Fruit fly (Drosophila melanogaster) whole organism: ENCODE measurements around the gene Mst27D.

Source experiments
- CG8478 ChIP-seq: fragments of >200 bp; optimal IDR thresholded peaks from 2 replicates; lab custom pipeline; 2018; ENCODE audit warnings: inconsistent platforms
- Dll ChIP-seq: fragments of >200 bp; optimal IDR thresholded peaks from 2 replicates; lab custom pipeline; 2017
- EcR ChIP-seq, 2 experiments: fragments of >200 bp; optimal IDR thresholded peaks; 2 replicates each; lab custom pipeline; 2017; ENCODE audit warnings: missing biosample characterization in 2 of 2, missing genetic modification characterization in 2 of 2, missing genetic modification reagents in 2 of 2
- pan ChIP-seq: fragments of >200 bp; optimal IDR thresholded peaks from 2 replicates; lab custom pipeline; 2017
- psq ChIP-seq: fragments of >200 bp; optimal IDR thresholded peaks from 2 replicates; lab custom pipeline; 2017
- usp ChIP-seq: fragments of >200 bp; optimal IDR thresholded peaks from 2 replicates; lab custom pipeline; 2017; ENCODE audit warnings: missing biosample characterization, missing genetic modification characterization, mixed read lengths

Mst27D gene

DNA sequence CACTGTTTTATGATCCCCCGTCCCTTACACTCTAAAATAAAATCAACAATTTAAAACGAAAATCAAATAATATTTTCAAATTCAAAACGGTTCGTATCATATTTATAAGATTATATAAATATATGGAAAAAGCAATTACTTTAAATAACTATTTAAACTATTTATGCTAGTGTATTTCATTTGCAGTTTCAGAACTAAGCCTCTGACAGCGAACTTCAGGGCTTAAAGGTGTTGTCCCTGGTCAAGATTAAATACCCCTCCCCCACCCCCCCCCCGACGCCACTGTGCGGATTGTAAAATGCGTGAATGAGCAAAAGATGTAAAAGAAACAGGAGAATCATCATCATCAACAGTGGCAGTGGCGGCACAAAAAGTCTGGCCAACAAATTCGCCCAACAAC is 16.2 kb upstream of the Mst27D start:
- no peak for TF ChIP-seq usp (GFP tag; lab: Kevin White, UChicago)
- TF ChIP-seq pan (lab: Kevin White, UChicago), result no peak
- TF ChIP-seq Dll (lab: Kevin White, UChicago), result no peak
- TF ChIP-seq CG8478 (lab: Kevin White, UChicago), result no peak
- no peak for TF ChIP-seq psq
- no peak for TF ChIP-seq EcR (GFP tag; optimal IDR thresholded peaks at IDR 0.05; lab: Kevin White, UChicago)

DNA sequence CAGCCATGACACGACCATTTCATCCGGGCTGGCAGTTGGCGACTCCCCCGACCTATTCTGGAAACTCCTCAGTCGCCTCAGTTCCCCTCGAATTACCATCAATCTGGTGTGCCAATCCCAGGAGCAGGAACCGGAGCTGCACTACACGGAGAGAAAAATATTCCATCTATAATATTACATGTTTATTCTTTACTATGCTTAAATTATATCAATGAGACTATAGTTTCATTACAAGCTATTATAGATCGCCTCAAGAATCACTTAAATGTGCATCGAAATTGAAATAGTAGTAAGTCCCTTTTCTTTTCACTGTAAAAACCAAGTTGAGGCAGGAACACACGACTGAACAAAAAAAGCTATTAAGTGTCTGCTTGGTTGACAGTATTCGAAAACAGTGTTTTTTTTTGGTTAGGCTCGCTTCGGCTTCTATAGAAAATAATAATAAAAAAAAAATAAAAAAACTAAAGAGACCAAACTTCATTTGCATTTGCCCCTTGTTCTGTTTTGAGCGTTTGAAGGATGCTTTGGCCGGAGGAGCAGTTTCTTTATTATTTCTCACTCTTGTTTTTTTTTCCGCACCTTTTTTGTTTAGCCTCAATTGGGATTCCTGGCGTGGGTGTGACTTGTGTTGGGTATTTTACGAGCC is 15.5 kb upstream of the Mst27D start:
- TF ChIP-seq EcR (GFP tag; optimal IDR thresholded peaks at IDR 0.05; lab: Kevin White, UChicago) (no peak), CG8478 (lab: Kevin White, UChicago) (no peak), usp (GFP tag; lab: Kevin White, UChicago) (no peak), psq (no peak), Dll (lab: Kevin White, UChicago) (no peak), pan (lab: Kevin White, UChicago) (no peak)

DNA sequence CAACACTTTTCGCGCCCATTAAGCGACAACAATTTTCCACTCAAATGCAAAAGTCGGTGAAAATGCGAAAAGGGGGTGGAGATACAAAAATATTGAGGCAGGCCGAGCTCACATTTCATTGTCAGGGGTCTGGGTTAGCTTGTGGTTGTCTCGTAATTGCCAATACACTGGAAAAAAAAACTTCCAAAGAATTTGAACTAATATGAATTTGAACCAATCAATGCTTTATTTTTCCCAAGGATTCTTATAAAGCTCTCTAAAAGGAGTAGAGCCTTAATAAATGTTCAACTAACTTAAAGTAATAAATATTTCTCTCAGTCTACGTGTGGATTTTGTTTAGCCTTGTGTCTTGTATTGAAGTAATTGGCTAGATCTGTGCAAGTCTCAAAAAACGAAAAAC is 12.4 kb upstream of the Mst27D start:
- TF ChIP-seq pan (lab: Kevin White, UChicago) (no peak), CG8478 (lab: Kevin White, UChicago) (no peak), usp (GFP tag; lab: Kevin White, UChicago) (no peak), EcR (GFP tag; optimal IDR thresholded peaks at IDR 0.05; lab: Kevin White, UChicago) (no peak), psq (no peak), Dll (lab: Kevin White, UChicago) (no peak)

DNA sequence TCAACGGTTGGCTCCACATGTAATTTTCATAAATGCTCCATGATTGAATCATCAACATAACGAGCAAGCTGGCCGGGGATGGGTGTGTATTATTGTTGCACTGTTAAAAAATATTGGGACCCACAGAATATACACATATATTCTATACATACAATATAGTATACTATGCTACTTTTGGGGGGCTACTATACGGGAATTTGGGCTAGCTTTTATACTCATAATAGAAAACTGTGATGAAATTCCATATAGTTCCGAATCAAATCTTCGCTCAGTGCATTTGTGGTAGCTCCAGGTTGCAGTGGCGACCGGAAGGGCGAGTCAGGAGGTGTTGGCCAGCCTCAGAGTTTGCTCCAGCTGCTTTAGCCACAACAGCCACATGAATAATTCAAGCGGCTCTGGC is 11.2 kb upstream of the Mst27D start:
- TF ChIP-seq psq (no peak), pan (lab: Kevin White, UChicago) (no peak), Dll (lab: Kevin White, UChicago) (no peak), usp (GFP tag; lab: Kevin White, UChicago) (no peak), EcR (GFP tag; optimal IDR thresholded peaks at IDR 0.05; lab: Kevin White, UChicago) (no peak), CG8478 (lab: Kevin White, UChicago) (no peak)

DNA sequence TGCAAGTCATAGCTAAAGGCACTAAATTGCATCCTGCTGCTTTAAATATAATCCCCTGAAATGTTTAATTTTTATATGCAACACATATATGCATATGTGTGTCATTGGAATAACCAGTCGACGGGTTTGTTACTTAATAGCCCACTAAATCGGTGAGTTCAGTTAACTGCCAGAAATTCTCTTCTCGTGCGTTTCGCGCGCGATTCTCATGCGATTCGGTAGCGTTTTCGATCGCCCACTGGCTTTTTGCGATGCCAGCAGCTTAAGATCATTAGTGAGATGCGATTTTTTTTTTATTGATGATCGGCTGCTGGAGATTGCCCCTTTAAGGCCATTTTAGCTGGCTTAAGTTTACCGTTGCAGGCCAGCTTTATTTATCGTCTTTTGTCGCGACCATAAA is 10.6 kb upstream of the Mst27D start:
- TF ChIP-seq pan (lab: Kevin White, UChicago) (no peak), EcR (GFP tag; optimal IDR thresholded peaks at IDR 0.05; lab: Kevin White, UChicago) (no peak), Dll (lab: Kevin White, UChicago) (no peak), CG8478 (lab: Kevin White, UChicago) (no peak), usp (GFP tag; lab: Kevin White, UChicago) (no peak), psq (no peak)

DNA sequence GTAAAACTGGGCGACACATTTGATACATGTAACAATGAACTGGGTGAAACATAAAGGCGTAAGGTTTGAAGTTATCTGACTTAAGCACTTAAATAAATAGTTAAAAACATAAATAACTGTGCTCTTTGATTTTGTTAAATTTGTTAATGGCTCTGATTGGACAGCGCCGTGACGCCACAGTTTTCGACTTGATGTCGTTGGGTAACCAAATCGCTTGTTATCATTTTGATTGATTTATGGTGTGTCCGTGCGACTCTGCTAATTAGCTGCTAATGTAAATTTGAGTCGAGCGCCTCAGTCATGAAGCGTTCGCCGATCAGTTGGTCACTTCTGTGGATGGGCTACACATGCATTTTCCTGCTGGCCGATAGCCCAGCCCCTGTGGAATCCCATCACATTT is 7.0 kb upstream of the Mst27D start, which contains the start of gene Ugt307A1:
TSS of gene Ugt307A1 (plus strand) at position 301 of the 400 bp plus-strand sequence.
- TF ChIP-seq EcR (GFP tag; optimal IDR thresholded peaks at IDR 0.05; lab: Kevin White, UChicago), result no peak
- no peak for TF ChIP-seq Dll (lab: Kevin White, UChicago)
- no peak for TF ChIP-seq usp (GFP tag; lab: Kevin White, UChicago)
- TF ChIP-seq psq, result no peak
- TF ChIP-seq CG8478 (lab: Kevin White, UChicago), result no peak
- no peak for TF ChIP-seq pan (lab: Kevin White, UChicago)

DNA sequence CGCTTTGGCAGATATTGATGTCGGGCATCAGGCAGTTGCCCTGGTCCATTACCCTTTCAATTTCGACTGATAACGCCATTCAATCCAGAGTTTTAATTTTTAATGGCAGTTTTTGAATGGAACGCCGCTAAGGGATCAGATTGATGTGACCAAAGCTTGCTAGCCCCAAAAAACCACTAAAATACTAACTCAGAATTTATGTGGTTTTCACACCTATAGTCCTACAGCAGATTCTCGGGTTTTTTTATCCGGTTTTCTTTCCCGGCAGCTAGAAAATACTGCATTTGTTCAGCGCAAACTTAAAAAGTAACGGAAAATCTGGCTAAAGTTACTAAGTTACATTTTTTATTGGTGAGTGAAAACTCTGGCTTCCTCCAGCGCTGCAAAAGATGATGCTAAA is 5.0 kb upstream of the Mst27D start, which contains the start of gene Nuf2:
TSS of gene Nuf2 (minus strand) at position 151 of the 400 bp plus-strand sequence.
- TF ChIP-seq psq, result no peak
- TF ChIP-seq CG8478 (lab: Kevin White, UChicago), result no peak
- TF ChIP-seq Dll (lab: Kevin White, UChicago), result no peak
- no peak for TF ChIP-seq EcR (GFP tag; optimal IDR thresholded peaks at IDR 0.05; lab: Kevin White, UChicago)
- TF ChIP-seq pan (lab: Kevin White, UChicago), result no peak

DNA sequence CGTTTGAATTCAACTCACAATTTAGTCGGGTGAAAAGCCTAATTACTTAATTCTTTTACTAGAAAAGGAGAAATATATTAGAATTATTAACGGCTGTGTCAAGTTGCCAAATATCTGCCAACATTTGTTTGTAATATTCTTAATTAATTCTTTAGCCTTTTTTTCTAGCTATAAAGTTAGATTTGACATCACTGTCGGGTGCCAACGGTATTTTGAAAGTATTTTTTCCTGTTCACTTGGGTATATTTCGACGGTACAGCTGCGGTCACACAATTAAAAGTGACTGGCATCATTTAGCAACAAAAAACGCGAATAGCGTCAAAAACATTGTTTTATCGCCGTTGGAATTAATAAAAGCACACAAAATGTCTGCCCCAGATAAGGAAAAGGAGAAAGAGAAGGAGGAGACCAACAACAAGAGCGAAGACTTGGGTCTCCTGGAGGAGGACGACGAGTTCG is 3.1 kb upstream of the Mst27D start, which contains the start of gene Sem1:
TSS of gene Sem1 (plus strand) at position 266 of the 459 bp plus-strand sequence.
- TF ChIP-seq EcR (GFP tag; optimal IDR thresholded peaks at IDR 0.05; lab: Kevin White, UChicago) (no peak), pan (lab: Kevin White, UChicago) (no peak), Dll (lab: Kevin White, UChicago) (no peak), usp (GFP tag; lab: Kevin White, UChicago) (no peak), CG8478 (lab: Kevin White, UChicago) (no peak), psq (no peak)

DNA sequence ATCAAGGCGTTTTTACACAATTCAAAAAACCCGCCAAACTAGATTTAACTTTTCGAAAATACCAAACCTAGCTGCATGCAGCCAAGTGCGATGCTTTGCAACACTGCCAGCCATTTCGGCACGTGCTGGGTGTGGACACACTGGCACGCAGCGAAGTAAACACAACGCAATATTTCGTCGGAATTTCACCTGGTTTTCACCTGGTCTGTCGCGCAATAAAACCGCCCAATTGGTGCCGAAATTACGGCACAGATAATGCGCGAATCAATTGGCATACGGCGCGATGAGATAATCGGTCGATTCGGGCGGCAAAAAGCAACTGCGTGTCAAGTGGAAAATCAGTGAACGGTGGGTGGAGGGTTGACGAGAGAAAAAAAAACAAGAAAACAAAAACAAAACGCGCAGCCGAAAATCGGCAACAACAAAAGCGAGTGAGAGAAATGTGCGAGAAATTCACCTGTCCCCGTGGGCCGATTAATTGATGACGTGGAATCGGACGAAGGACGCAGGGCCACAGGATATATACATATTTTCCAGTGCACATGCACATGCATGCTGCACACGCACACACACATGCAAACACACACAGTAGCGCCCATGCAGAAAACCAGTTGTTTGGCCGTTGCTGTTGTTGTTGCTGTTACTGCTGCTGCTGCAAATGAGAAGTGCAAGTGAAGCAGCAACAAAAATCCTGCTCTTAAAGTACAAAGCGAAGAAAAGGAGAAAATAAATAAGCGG is 4.3 kb downstream of the Mst27D start, which contains the start of gene Mnn1:
TSS of gene Mnn1 (plus strand) at position 113 of the 738 bp plus-strand sequence.
- TF ChIP-seq Dll (lab: Kevin White, UChicago), result no peak
- TF ChIP-seq pan (lab: Kevin White, UChicago), result no peak
- no peak for TF ChIP-seq CG8478 (lab: Kevin White, UChicago)
- no peak for TF ChIP-seq usp (GFP tag; lab: Kevin White, UChicago)
- TF ChIP-seq EcR (GFP tag; optimal IDR thresholded peaks at IDR 0.05; lab: Kevin White, UChicago), result no peak
- no peak for TF ChIP-seq psq

DNA sequence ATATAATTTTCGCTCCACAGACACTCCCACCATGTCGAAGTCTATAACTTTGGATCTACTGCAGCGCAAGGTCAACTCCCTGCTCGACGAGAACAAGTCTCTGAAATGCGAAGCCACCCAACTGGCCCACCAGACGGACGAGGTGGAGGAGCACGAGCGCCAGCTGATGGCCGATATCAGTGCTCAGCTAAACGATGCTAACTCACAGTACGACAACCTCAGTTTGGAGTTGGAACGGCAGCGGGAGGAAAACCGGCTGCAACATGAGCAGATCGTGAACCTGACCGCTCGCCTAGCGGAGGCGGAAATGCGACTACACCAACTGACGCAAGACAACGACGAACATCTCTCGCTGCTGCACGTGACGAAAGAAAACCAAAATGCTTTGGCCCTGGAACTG is 8.9 kb downstream of the Mst27D start:
- no peak for TF ChIP-seq EcR (GFP tag; optimal IDR thresholded peaks at IDR 0.05; lab: Kevin White, UChicago)
- TF ChIP-seq Dll (lab: Kevin White, UChicago), result no peak
- no peak for TF ChIP-seq pan (lab: Kevin White, UChicago)
- TF ChIP-seq usp (GFP tag; lab: Kevin White, UChicago), result no peak
- no peak for TF ChIP-seq psq
- TF ChIP-seq CG8478 (lab: Kevin White, UChicago), result no peak

DNA sequence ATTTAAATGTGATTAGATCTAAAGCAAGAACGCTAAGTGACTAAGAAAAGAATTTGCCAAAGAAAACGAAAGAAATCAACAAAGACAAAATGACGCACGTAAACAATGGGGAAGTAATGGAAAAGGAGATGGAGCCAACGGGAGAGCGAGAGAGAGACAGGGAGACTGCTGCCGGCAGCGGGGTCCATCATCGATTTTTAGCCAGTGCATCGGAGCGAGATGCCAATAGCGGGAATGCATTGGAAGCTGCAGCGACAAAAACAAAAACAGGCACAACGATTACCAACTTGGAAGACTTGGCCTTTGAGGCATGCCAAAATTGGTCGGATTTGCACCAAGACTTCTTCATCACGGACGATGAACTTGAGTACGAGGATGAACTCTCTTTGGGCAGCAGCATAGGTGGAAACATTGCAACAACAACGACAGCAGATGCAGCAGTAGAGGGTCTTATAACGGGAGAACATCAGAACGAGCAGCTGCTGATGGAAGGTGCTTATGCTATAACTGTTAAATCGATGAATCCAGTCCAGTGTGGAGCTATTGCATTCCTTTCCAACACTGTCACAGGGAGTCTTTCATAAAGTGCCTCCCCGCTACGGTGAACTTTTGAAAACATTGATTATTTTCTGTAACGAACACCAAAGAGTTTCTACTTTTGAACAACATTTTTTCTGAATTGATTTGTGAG is 10.0 kb downstream of the Mst27D start:
- TF ChIP-seq CG8478 (lab: Kevin White, UChicago) (no peak), Dll (lab: Kevin White, UChicago) (no peak), EcR (GFP tag; optimal IDR thresholded peaks at IDR 0.05; lab: Kevin White, UChicago) (no peak), pan (lab: Kevin White, UChicago) (no peak), usp (GFP tag; lab: Kevin White, UChicago) (no peak), psq (no peak)
